Worm (Caenorhabditis elegans): ENCODE results near the gene ril-2.

The ril-2 gene

ce11 chrV:12596795-12597194 is 2.2 kb downstream of the ril-2 start (continued):
- TF ChIP-seq tbx-9 (tag; optimal IDR thresholded peaks at IDR 0.05; ENCODE audit: borderline replicate concordance) (no peak), ztf-22 (GFP tag; optimal IDR thresholded peaks at IDR 0.05) (no peak), bed-1 (GFP tag; IDR thresholded peaks at IDR 0.05) (no peak), hmg-1.2 (GFP tag; IDR thresholded peaks at IDR 0.05) (peak; percentile 40; the same call in 1 of the 2 replicates), efl-1 (GFP tag; optimal IDR thresholded peaks at IDR 0.05) (no peak), him-1 (tag; optimal IDR thresholded peaks at IDR 0.05) (no peak), F49E8.2 (tag; optimal IDR thresholded peaks at IDR 0.05; ENCODE audit: insufficient read depth) (peak; percentile 45), egl-18 (GFP tag; IDR thresholded peaks at IDR 0.05) (no peak), bed-2 (GFP tag; IDR thresholded peaks at IDR 0.05) (no peak), snpc-3.4 (tag; optimal IDR thresholded peaks at IDR 0.05) (peak; percentile 53), hlh-12 (tag; optimal IDR thresholded peaks at IDR 0.05) (peak; percentile 52), egl-44 (GFP tag; IDR thresholded peaks at IDR 0.05) (peak; percentile 49; the same call in 1 of the 2 replicates), zfh-2 (GFP tag; conservative IDR thresholded peaks at IDR 0.05) (peak; percentile 53; the same call in 1 of the 2 replicates), Y95B8A.8 (GFP tag; IDR thresholded peaks at IDR 0.05) (0 out of 2 replicates have a peak, but pooled peaks have one; percentile 27), unc-62 (GFP tag; optimal IDR thresholded peaks at IDR 0.05) (no peak), B0019.2 (GFP tag; conservative IDR thresholded peaks at IDR 0.05) (no peak), mes-4 (tag; optimal IDR thresholded peaks at IDR 0.05) (peak; percentile 52), ceh-91 (GFP tag; IDR thresholded peaks at IDR 0.05) (no peak), snpc-4 (GFP tag; optimal IDR thresholded peaks at IDR 0.05) (peak; percentile 40), snpc-4 (tag; optimal IDR thresholded peaks at IDR 0.05) (peak in 3 of 4 experiments; percentile 16 to 62 (median 59)), pha-4 (tag; optimal IDR thresholded peaks at IDR 0.05) (no peak), nfya-1 (tag; optimal IDR thresholded peaks at IDR 0.05; ENCODE audit: borderline replicate concordance, insufficient read depth) (no peak), C06A6.2 (GFP tag; conservative IDR thresholded peaks at IDR 0.05) (peak; percentile 43; the same call in 1 of the 2 replicates), mel-28 (tag; optimal IDR thresholded peaks at IDR 0.05; ENCODE audit: borderline replicate concordance) (no peak), K12H6.12 (tag; optimal IDR thresholded peaks at IDR 0.05) (peak; percentile 55), nfyb-1 (GFP tag; IDR thresholded peaks at IDR 0.05) (peak; percentile 75; the same call in 1 of the 2 replicates), attf-6 (GFP tag; IDR thresholded peaks at IDR 0.05) (no peak), dox-1 (GFP tag; IDR thresholded peaks at IDR 0.05) (peak; percentile 78), fkh-3 (tag; optimal IDR thresholded peaks at IDR 0.05) (no peak), tbp1 (GFP tag; optimal IDR thresholded peaks at IDR 0.05) (peak; percentile 89), madf-3 (GFP tag; IDR thresholded peaks at IDR 0.05) (no peak), hsf-1 (GFP tag; IDR thresholded peaks at IDR 0.05) (0 out of 2 replicates have a peak, but pooled peaks have one; percentile 35), F33H1.4 (GFP tag; IDR thresholded peaks at IDR 0.05) (no peak), nhr-120 (GFP tag; IDR thresholded peaks at IDR 0.05) (no peak), F39B2.1 (GFP tag; IDR thresholded peaks at IDR 0.05) (no peak), lin-54 (GFP tag; optimal IDR thresholded peaks at IDR 0.05) (peak; percentile 61), T26A5.8 (tag; optimal IDR thresholded peaks at IDR 0.05) (no peak), madf-6 (GFP tag; IDR thresholded peaks at IDR 0.05) (peak; percentile 61; the same call in 1 of the 2 replicates), sdz-38 (tag; optimal IDR thresholded peaks at IDR 0.05) (no peak), ceh-58 (GFP tag; IDR thresholded peaks at IDR 0.05) (no peak), cebp-2 (GFP tag; IDR thresholded peaks at IDR 0.05) (peak; percentile 92), dpl-1 (GFP tag; optimal IDR thresholded peaks at IDR 0.05) (no peak), ceh-40 (GFP tag; IDR thresholded peaks at IDR 0.05) (no peak), F55B11.4 (tag; optimal IDR thresholded peaks at IDR 0.05; ENCODE audit: borderline replicate concordance, insufficient read depth) (no peak), lsl-1 (GFP tag; optimal IDR thresholded peaks at IDR 0.05) (peak; percentile 27), attf-5 (GFP tag; optimal IDR thresholded peaks at IDR 0.05) (peak; percentile 25), chd-7 (tag; optimal IDR thresholded peaks at IDR 0.05) (peak; percentile 48), pbrm-1 (GFP tag; IDR thresholded peaks at IDR 0.05) (peak; percentile 43; the same call in 1 of the 2 replicates), C17E4.6 (GFP tag; IDR thresholded peaks at IDR 0.05) (no peak)
